Worm (Caenorhabditis elegans): ENCODE measurements around the gene hyl-1.

Gene hyl-1

ce11 chrIV:8530042-8531027 lies 8.6 kb upstream of the hyl-1 start (continued):
- TF ChIP-seq tbx-2 (tag; optimal IDR thresholded peaks at IDR 0.05) (peak; percentile 65), ztf-4 (tag; optimal IDR thresholded peaks at IDR 0.05) (peak; percentile 1), nhr-90 (tag; optimal IDR thresholded peaks at IDR 0.05; ENCODE audit: poor library complexity) (peak; percentile 60), nhr-12 (tag; optimal IDR thresholded peaks at IDR 0.05) (no peak)

ce11 chrIV:8532024-8532423 lies 6.9 kb upstream of the hyl-1 start:
- TF ChIP-seq aha-1 (tag; optimal IDR thresholded peaks at IDR 0.05) = no peak
- no peak for TF ChIP-seq fos-1 (tag; optimal IDR thresholded peaks at IDR 0.05)
- no peak for TF ChIP-seq ces-1 (GFP tag; optimal IDR thresholded peaks at IDR 0.05)
- TF ChIP-seq snu-23 (GFP tag; optimal IDR thresholded peaks at IDR 0.05) = no peak
- TF ChIP-seq lin-35 (GFP tag; optimal IDR thresholded peaks at IDR 0.05) = peak in 1 of 2 experiments; percentile 36
- no peak for TF ChIP-seq alr-1 (tag; optimal IDR thresholded peaks at IDR 0.05; ENCODE audit: borderline replicate concordance)
- TF ChIP-seq dsc-1 (tag; optimal IDR thresholded peaks at IDR 0.05) = no peak
- TF ChIP-seq Y116A8C.19 (tag; optimal IDR thresholded peaks at IDR 0.05; ENCODE audit: borderline replicate concordance) = no peak
- TF ChIP-seq nhr-12 (tag; optimal IDR thresholded peaks at IDR 0.05) = no peak
- peak; percentile 8 for TF ChIP-seq nhr-71 (tag; optimal IDR thresholded peaks at IDR 0.05)
- TF ChIP-seq ceh-88 (GFP tag; IDR thresholded peaks at IDR 0.05) = no peak
- no peak for TF ChIP-seq jun-1 (tag; optimal IDR thresholded peaks at IDR 0.05)
- TF ChIP-seq elt-2 (tag; optimal IDR thresholded peaks at IDR 0.05) = peak; percentile 76
- TF ChIP-seq nhr-237 (tag; optimal IDR thresholded peaks at IDR 0.05) = no peak
- TF ChIP-seq hpl-2 (GFP tag; optimal IDR thresholded peaks at IDR 0.05) = no peak
- TF ChIP-seq nhr-20 (tag; optimal IDR thresholded peaks at IDR 0.05) = peak; percentile 18
- TF ChIP-seq blmp-1 (tag; optimal IDR thresholded peaks at IDR 0.05) = peak; percentile 54
- no peak for TF ChIP-seq lin-15B (tag; optimal IDR thresholded peaks at IDR 0.05)
- no peak for TF ChIP-seq lir-3 (tag; optimal IDR thresholded peaks at IDR 0.05; ENCODE audit: poor library complexity)
- TF ChIP-seq sup-37 (GFP tag; optimal IDR thresholded peaks at IDR 0.05) = no peak
- no peak for TF ChIP-seq elt-3 (tag; optimal IDR thresholded peaks at IDR 0.05)
- no peak for TF ChIP-seq F16B12.6 (tag; optimal IDR thresholded peaks at IDR 0.05)
- no peak for TF ChIP-seq snpc-4 (tag; optimal IDR thresholded peaks at IDR 0.05)
- 0 out of 2 replicates have a peak, but pooled peaks have one; percentile 9 for TF ChIP-seq nhr-19 (GFP tag; conservative IDR thresholded peaks at IDR 0.05)
- TF ChIP-seq lin-39 (tag; optimal IDR thresholded peaks at IDR 0.05) = no peak
- TF ChIP-seq unc-130 (tag; optimal IDR thresholded peaks at IDR 0.05) = no peak
- TF ChIP-seq pag-3 (tag; optimal IDR thresholded peaks at IDR 0.05; ENCODE audit: borderline replicate concordance, insufficient read depth) = no peak

- no peak for TF ChIP-seq xbp-1 (tag; optimal IDR thresholded peaks at IDR 0.05)
- TF ChIP-seq elt-2 (tag; optimal IDR thresholded peaks at IDR 0.05) = peak; percentile 81
- TF ChIP-seq lin-35 (GFP tag; optimal IDR thresholded peaks at IDR 0.05) = peak in 1 of 2 experiments; percentile 14
- no peak for TF ChIP-seq hlh-17 (GFP tag; optimal IDR thresholded peaks at IDR 0.05; ENCODE audit: borderline replicate concordance)
- TF ChIP-seq C04F5.9 (tag; optimal IDR thresholded peaks at IDR 0.05) = no peak
- TF ChIP-seq blmp-1 (tag; optimal IDR thresholded peaks at IDR 0.05) = peak; percentile 30
- no peak for TF ChIP-seq mdl-1 (tag; optimal IDR thresholded peaks at IDR 0.05)
Observed at ce11 chrIV:8532796-8533195, 6.1 kb upstream of the hyl-1 start.

DNA sequence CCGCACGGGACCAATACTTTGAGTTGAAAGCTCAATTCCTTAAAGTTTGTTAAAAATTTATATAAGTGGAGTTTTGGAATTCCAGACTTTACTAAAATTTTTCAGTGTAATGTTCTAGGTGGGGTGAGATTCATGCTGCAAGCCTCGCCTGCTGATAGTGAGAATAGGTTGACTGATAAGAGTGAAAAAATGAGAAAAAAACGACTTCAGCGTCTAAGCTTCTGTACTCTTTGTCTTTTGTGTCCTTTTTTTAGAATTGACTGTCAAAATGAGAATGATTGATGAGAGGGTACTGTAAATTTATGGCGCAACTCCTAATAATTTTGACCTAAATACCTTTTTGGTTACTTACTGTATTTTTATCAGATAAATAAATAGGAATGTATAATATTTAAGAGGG lies 4.7 kb upstream of the hyl-1 start:
- TF ChIP-seq pqm-1 (tag; optimal IDR thresholded peaks at IDR 0.05) (no peak), dsc-1 (tag; optimal IDR thresholded peaks at IDR 0.05) (no peak), nhr-85 (tag) (peak; percentile 23), unc-30 (tag; optimal IDR thresholded peaks at IDR 0.05) (no peak)
